Worm (Caenorhabditis elegans) whole organism, mixed stage, embryonic: ENCODE data around the gene lgc-37.

ENCODE experiments used
- bed-3 ChIP-seq: fragments of 200-800 bp; sonication (Bioruptor generic); optimal IDR thresholded peaks from 3 replicates; lab custom pipeline; 2018; ENCODE audit warnings: mild to moderate bottlenecking, missing genetic modification characterization, moderate library complexity, missing compliant biosample characterization
- blmp-1 ChIP-seq: fragments of 150-350 bp; optimal IDR thresholded peaks from 2 replicates; lab custom pipeline; 2014; ENCODE audit warnings: missing biosample characterization, missing genetic modification characterization
- ceh-39 ChIP-seq: fragments of 150-350 bp; optimal IDR thresholded peaks from 2 replicates; lab custom pipeline; 2014; ENCODE audit warnings: missing biosample characterization, missing genetic modification characterization
- ceh-43 ChIP-seq: fragments of 200-800 bp; sonication (Bioruptor generic); optimal IDR thresholded peaks from 2 replicates; lab custom pipeline; 2018; ENCODE audit warnings: mild to moderate bottlenecking, missing genetic modification characterization, moderate library complexity, missing compliant biosample characterization
- ceh-83 ChIP-seq: fragments of 200-800 bp; sonication (Bioruptor generic); optimal IDR thresholded peaks from 2 replicates; lab custom pipeline; 2018; ENCODE audit warnings: mild to moderate bottlenecking, missing genetic modification characterization, missing compliant biosample characterization
- ces-1 ChIP-seq: fragments of 150-350 bp; optimal IDR thresholded peaks from 2 replicates; lab custom pipeline; 2014; ENCODE audit warnings: missing biosample characterization, missing genetic modification reagents, missing genetic modification characterization
- cnd-1 ChIP-seq: fragments of 200-800 bp; sonication (Bioruptor generic); optimal IDR thresholded peaks from 2 replicates; lab custom pipeline; 2018; ENCODE audit warnings: mild to moderate bottlenecking, missing genetic modification characterization, missing compliant biosample characterization
- elt-1 ChIP-seq: sonication (generic microtip); optimal IDR thresholded peaks from 2 replicates; lab custom pipeline; 2017; ENCODE audit warnings: missing genetic modification characterization, mild to moderate bottlenecking, missing compliant biosample characterization, antibody characterized with exemption, moderate library complexity, borderline replicate concordance; ENCODE audit not compliant: insufficient read depth
- elt-3 ChIP-seq: fragments of 150-350 bp; optimal IDR thresholded peaks from 2 replicates; lab custom pipeline; 2014; ENCODE audit warnings: missing biosample characterization, missing genetic modification characterization
- flh-1 ChIP-seq: fragments of 200-800 bp; sonication (Bioruptor generic); optimal IDR thresholded peaks from 2 replicates; lab custom pipeline; 2018; ENCODE audit warnings: mild to moderate bottlenecking, missing genetic modification characterization, moderate library complexity, missing compliant biosample characterization
- ham-2 ChIP-seq: fragments of 200-800 bp; sonication (Bioruptor generic); optimal IDR thresholded peaks from 2 replicates; lab custom pipeline; 2018; ENCODE audit warnings: mild to moderate bottlenecking, missing genetic modification characterization, missing compliant biosample characterization
- hlh-1 ChIP-seq: fragments of 150-350 bp; optimal IDR thresholded peaks from 2 replicates; lab custom pipeline; 2014; ENCODE audit warnings: missing biosample characterization, missing genetic modification reagents, missing genetic modification characterization
- lin-13 ChIP-seq: fragments of 150-350 bp; optimal IDR thresholded peaks from 2 replicates; lab custom pipeline; 2014; ENCODE audit warnings: missing biosample characterization, missing genetic modification characterization
- lin-32 ChIP-seq: fragments of 200-800 bp; sonication (Bioruptor generic); optimal IDR thresholded peaks from 2 replicates; lab custom pipeline; 2018; ENCODE audit warnings: mild to moderate bottlenecking, missing genetic modification characterization, missing compliant biosample characterization
- mab-5 ChIP-seq: fragments of 150-350 bp; optimal IDR thresholded peaks from 2 replicates; lab custom pipeline; 2014; ENCODE audit warnings: missing biosample characterization, missing genetic modification characterization
- nhr-12 ChIP-seq: fragments of 150-350 bp; optimal IDR thresholded peaks from 2 replicates; lab custom pipeline; 2014; ENCODE audit warnings: missing biosample characterization, missing genetic modification characterization
- nhr-2 ChIP-seq: fragments of 150-350 bp; optimal IDR thresholded peaks from 2 replicates; lab custom pipeline; 2014; ENCODE audit warnings: missing biosample characterization, missing genetic modification characterization
- nhr-237 ChIP-seq: fragments of 150-350 bp; optimal IDR thresholded peaks from 2 replicates; lab custom pipeline; 2014; ENCODE audit warnings: missing biosample characterization, missing genetic modification characterization
- nhr-28 ChIP-seq: fragments of 150-350 bp; optimal IDR thresholded peaks from 2 replicates; lab custom pipeline; 2014; ENCODE audit warnings: missing biosample characterization, missing genetic modification characterization
- nhr-76 ChIP-seq: sonication (generic microtip); optimal IDR thresholded peaks from 2 replicates; lab custom pipeline; 2017; ENCODE audit warnings: missing biosample characterization, missing genetic modification characterization
- pha-4 ChIP-seq: fragments of 150-350 bp; optimal IDR thresholded peaks from 2 replicates; lab custom pipeline; 2018; ENCODE audit warnings: missing biosample characterization, missing genetic modification reagents, missing genetic modification characterization
- sem-2 ChIP-seq: fragments of 200-800 bp; sonication (Bioruptor generic); optimal IDR thresholded peaks from 2 replicates; lab custom pipeline; 2018; ENCODE audit warnings: mild to moderate bottlenecking, missing genetic modification characterization, missing compliant biosample characterization
- sptf-1 ChIP-seq: sonication (generic microtip); optimal IDR thresholded peaks from 2 replicates; lab custom pipeline; 2017; ENCODE audit warnings: mild to moderate bottlenecking, missing genetic modification characterization, moderate library complexity, missing compliant biosample characterization
- tbx-8 ChIP-seq: fragments of 200-800 bp; sonication (Bioruptor generic); optimal IDR thresholded peaks from 2 replicates; lab custom pipeline; 2018; ENCODE audit warnings: mild to moderate bottlenecking, missing genetic modification characterization, moderate library complexity, missing compliant biosample characterization
- unc-120 ChIP-seq: sonication (generic microtip); optimal IDR thresholded peaks from 2 replicates; lab custom pipeline; 2017; ENCODE audit warnings: missing genetic modification characterization, missing compliant biosample characterization; ENCODE audit not compliant: poor library complexity, severe bottlenecking
- zip-8 ChIP-seq: fragments of 150-350 bp; optimal IDR thresholded peaks from 2 replicates; lab custom pipeline; 2014; ENCODE audit warnings: missing biosample characterization, missing genetic modification characterization

lgc-37 gene

ce11 chrIII:12798469-12798868 is 13.5 kb downstream of the lgc-37 start, which contains the start of gene agmo-1:
Gene agmo-1, minus strand, starts transcription at chrIII:12798569.
- no peak for TF ChIP-seq elt-3
- TF ChIP-seq flh-1 (GFP tag; lab: Kevin White, UChicago) = no peak
- no peak for TF ChIP-seq zip-8 (tag; lab: Kevin White, UChicago)
- no peak for TF ChIP-seq cnd-1 (tag; lab: Kevin White, UChicago)
- TF ChIP-seq unc-120 = no peak
- no peak for TF ChIP-seq lin-13 (tag; lab: Kevin White, UChicago)
- no peak for TF ChIP-seq nhr-28 (tag; lab: Kevin White, UChicago)
- TF ChIP-seq nhr-237 = no peak
- TF ChIP-seq sem-2 (GFP tag; lab: Kevin White, UChicago) = no peak
- TF ChIP-seq ham-2 (GFP tag; lab: Kevin White, UChicago) = no peak
- no peak for TF ChIP-seq lin-32 (GFP tag; lab: Kevin White, UChicago)
- no peak for TF ChIP-seq hlh-1 (tag; lab: Kevin White, UChicago)
- TF ChIP-seq nhr-2 (tag; lab: Kevin White, UChicago) = no peak
- no peak for TF ChIP-seq sptf-1 (tag; lab: Kevin White, UChicago)
- no peak for TF ChIP-seq blmp-1
- TF ChIP-seq ceh-83 (GFP tag; lab: Kevin White, UChicago) = no peak
- no peak for TF ChIP-seq nhr-12 (tag; lab: Kevin White, UChicago)
- no peak for TF ChIP-seq tbx-8

- TF ChIP-seq ceh-43 (GFP tag; lab: Kevin White, UChicago) (no peak), mab-5 (tag; lab: Kevin White, UChicago) (no peak), ham-2 (GFP tag; lab: Kevin White, UChicago) (peak; percentile 95), blmp-1 (peak; percentile 96), elt-1 (tag; lab: Kevin White, UChicago) (peak; percentile 70)
Observed at ce11 chrIII:12800529-12800928, 15.6 kb downstream of the lgc-37 start.

DNA sequence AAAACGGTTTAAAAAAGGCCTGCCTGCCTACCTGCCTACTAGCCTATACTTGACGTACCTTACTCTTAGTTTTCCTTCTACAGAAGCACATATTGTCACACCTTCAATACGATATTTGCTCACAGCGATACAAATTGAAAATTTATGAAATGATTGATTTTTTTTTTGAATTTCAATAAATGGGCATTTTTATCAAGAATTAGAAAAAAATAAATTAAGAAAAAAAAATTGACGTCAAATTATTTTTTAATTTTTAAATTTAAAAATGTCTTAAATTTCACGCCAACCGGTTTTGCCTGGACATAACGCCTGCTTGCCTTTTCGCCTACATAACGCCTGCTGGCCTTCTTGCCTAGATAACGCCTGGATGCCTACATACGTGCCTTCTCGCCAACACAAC is 21.8 kb downstream of the lgc-37 start, which contains the start of gene BE10.5:
TSS of gene BE10.5 (minus strand) at position 101 of the 400 bp plus-strand sequence.
- TF ChIP-seq nhr-28 (tag; lab: Kevin White, UChicago) (no peak), ceh-39 (tag; lab: Kevin White, UChicago) (no peak), lin-13 (tag; lab: Kevin White, UChicago) (no peak), mab-5 (tag; lab: Kevin White, UChicago) (no peak), elt-1 (tag; lab: Kevin White, UChicago) (no peak), pha-4 (tag; lab: Kevin White, UChicago) (no peak), flh-1 (GFP tag; lab: Kevin White, UChicago) (no peak), nhr-12 (tag; lab: Kevin White, UChicago) (no peak), bed-3 (no peak), ham-2 (GFP tag; lab: Kevin White, UChicago) (no peak), tbx-8 (no peak)

DNA sequence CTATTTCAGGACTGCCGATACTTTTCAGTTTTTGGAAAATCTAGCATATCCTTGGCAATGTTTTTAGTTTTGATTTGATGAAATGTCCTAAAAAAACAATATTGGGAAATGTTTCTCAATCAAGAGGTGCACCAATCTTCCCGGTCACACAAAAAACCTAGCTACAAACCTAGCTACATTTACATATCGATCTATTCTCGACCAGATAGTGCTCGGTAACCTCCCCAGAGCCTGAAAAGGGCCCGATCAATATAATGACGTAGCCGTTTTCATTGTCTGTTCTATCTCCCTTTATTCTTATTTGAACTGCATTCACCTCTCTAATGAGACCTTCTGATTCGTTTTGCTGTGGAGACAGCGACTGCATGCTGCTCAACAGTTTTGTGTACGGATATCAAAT is 22.8 kb downstream of the lgc-37 start, which contains the start of gene BE10.3:
TSS of gene BE10.3 (plus strand) at position 301 of the 400 bp plus-strand sequence.
- TF ChIP-seq nhr-28 (tag; lab: Kevin White, UChicago) (no peak), tbx-8 (no peak), ceh-43 (GFP tag; lab: Kevin White, UChicago) (no peak), hlh-1 (tag; lab: Kevin White, UChicago) (no peak), ces-1 (no peak), unc-120 (no peak)

ce11 chrIII:12813193-12813592 is 28.2 kb downstream of the lgc-37 start, which contains the start of gene BE10.4:
Gene BE10.4, plus strand, starts transcription at chrIII:12813493.
- TF ChIP-seq bed-3 (no peak), nhr-2 (tag; lab: Kevin White, UChicago) (no peak), ces-1 (no peak), elt-3 (no peak)

DNA sequence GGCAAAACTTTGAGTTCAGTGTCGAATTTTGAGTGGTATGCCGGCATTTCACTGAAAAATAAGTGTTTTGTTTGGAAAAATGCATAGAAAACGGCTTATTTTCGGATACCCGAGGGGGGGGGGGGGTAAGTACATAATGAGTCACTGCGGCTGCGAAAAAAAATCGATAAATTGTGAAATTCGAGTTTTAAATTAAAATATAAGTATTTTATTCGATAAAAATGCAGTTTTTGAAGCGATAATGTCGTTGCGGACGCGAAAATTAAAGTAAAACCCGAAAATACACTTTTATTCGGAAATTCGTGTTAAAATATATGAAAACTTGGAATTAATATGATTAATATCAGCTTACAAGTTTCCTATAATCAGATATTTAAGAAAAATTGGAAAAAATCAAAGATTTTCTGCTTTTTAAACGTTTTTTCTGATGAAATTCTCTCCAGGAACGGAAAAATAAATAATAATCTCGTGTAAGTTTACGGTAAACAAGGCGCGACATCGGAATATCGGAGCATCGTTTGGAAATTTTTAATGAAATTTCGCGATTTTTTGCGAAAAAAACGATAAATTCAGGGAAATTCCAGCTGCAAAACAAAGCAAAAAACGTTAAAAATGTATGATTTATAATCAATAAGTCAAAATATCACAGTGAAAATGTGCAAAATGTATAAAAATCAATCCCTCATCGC is 33.2 kb downstream of the lgc-37 start, which contains the start of gene arx-5:
TSS of gene arx-5 (minus strand) at position 51 of the 689 bp plus-strand sequence.
- TF ChIP-seq ceh-83 (GFP tag; lab: Kevin White, UChicago) = no peak
- peak; percentile 88 for TF ChIP-seq ces-1

ce11 chrIII:12819148-12819547 is 34.2 kb downstream of the lgc-37 start:
- no peak for TF ChIP-seq nhr-2 (tag; lab: Kevin White, UChicago)
- no peak for TF ChIP-seq nhr-76 (tag; lab: Kevin White, UChicago)
- no peak for TF ChIP-seq pha-4 (tag; lab: Kevin White, UChicago)
- TF ChIP-seq cnd-1 (tag; lab: Kevin White, UChicago) = no peak
